Worm (Caenorhabditis elegans): ENCODE measurements around the gene ZK675.4.

The ZK675.4 gene

ce11 chrII:7940848-7941247, 29.7 kb downstream of the ZK675.4 start, which contains the start of gene ZK669.3:
ZK669.3 (plus strand) TSS chrII:7941148.
- no peak for TF ChIP-seq ref-1 (GFP tag; conservative IDR thresholded peaks at IDR 0.05)
- no peak for TF ChIP-seq ztf-29 (GFP tag; IDR thresholded peaks at IDR 0.05)
- TF ChIP-seq klf-2 (GFP tag; conservative IDR thresholded peaks at IDR 0.05), result no peak
- TF ChIP-seq T22C8.4 (GFP tag; IDR thresholded peaks at IDR 0.05), result no peak
- TF ChIP-seq ztf-23 (GFP tag; IDR thresholded peaks at IDR 0.05), result no peak
- TF ChIP-seq cog-1 (tag; optimal IDR thresholded peaks at IDR 0.05), result no peak
- no peak for TF ChIP-seq flt-1 (GFP tag; IDR thresholded peaks at IDR 0.05)
- no peak for TF ChIP-seq med-1 (GFP tag; optimal IDR thresholded peaks at IDR 0.05; ENCODE audit: insufficient read depth)
- no peak for TF ChIP-seq tab-1 (GFP tag; IDR thresholded peaks at IDR 0.05)

- no peak for TF ChIP-seq T22C8.4 (GFP tag; IDR thresholded peaks at IDR 0.05)
- TF ChIP-seq ref-1 (GFP tag; conservative IDR thresholded peaks at IDR 0.05), result no peak
- no peak for TF ChIP-seq tab-1 (GFP tag; IDR thresholded peaks at IDR 0.05)
- no peak for TF ChIP-seq flt-1 (GFP tag; IDR thresholded peaks at IDR 0.05)
- TF ChIP-seq ztf-23 (GFP tag; IDR thresholded peaks at IDR 0.05), result no peak
- TF ChIP-seq klf-2 (GFP tag; conservative IDR thresholded peaks at IDR 0.05), result no peak
- no peak for TF ChIP-seq med-1 (GFP tag; optimal IDR thresholded peaks at IDR 0.05; ENCODE audit: insufficient read depth)
Observed at ce11 chrII:7944333-7944744, 33.2 kb downstream of the ZK675.4 start.

ce11 chrII:7945168-7945567, 34.1 kb downstream of the ZK675.4 start, which contains the start of gene dbt-1:
dbt-1 (minus strand) TSS chrII:7945206.
- no peak for TF ChIP-seq ref-1 (GFP tag; conservative IDR thresholded peaks at IDR 0.05)
- TF ChIP-seq tab-1 (GFP tag; IDR thresholded peaks at IDR 0.05), result no peak
- peak; percentile 21 for TF ChIP-seq cog-1 (tag; optimal IDR thresholded peaks at IDR 0.05)
- no peak for TF ChIP-seq T22C8.4 (GFP tag; IDR thresholded peaks at IDR 0.05)
- no peak for TF ChIP-seq flt-1 (GFP tag; IDR thresholded peaks at IDR 0.05)

- TF ChIP-seq cog-1 (tag; optimal IDR thresholded peaks at IDR 0.05) (no peak), ztf-23 (GFP tag; IDR thresholded peaks at IDR 0.05) (no peak), ztf-29 (GFP tag; IDR thresholded peaks at IDR 0.05) (no peak), flt-1 (GFP tag; IDR thresholded peaks at IDR 0.05) (no peak), ref-1 (GFP tag; conservative IDR thresholded peaks at IDR 0.05) (no peak), klf-2 (GFP tag; conservative IDR thresholded peaks at IDR 0.05) (no peak), T22C8.4 (GFP tag; IDR thresholded peaks at IDR 0.05) (no peak), med-1 (GFP tag; optimal IDR thresholded peaks at IDR 0.05; ENCODE audit: insufficient read depth) (no peak), tab-1 (GFP tag; IDR thresholded peaks at IDR 0.05) (no peak)
Observed at ce11 chrII:7946830-7947425, 35.8 kb downstream of the ZK675.4 start, which contains the start of gene ZK669.5. ZK669.5 (minus strand) TSS chrII:7946880.

- TF ChIP-seq med-1 (GFP tag; optimal IDR thresholded peaks at IDR 0.05; ENCODE audit: insufficient read depth) (no peak), ref-1 (GFP tag; conservative IDR thresholded peaks at IDR 0.05) (no peak), cog-1 (tag; optimal IDR thresholded peaks at IDR 0.05) (no peak), T22C8.4 (GFP tag; IDR thresholded peaks at IDR 0.05) (no peak), ztf-29 (GFP tag; IDR thresholded peaks at IDR 0.05) (no peak), tab-1 (GFP tag; IDR thresholded peaks at IDR 0.05) (no peak), ztf-23 (GFP tag; IDR thresholded peaks at IDR 0.05) (no peak), flt-1 (GFP tag; IDR thresholded peaks at IDR 0.05) (no peak), klf-2 (GFP tag; conservative IDR thresholded peaks at IDR 0.05) (no peak)
Observed at ce11 chrII:7948278-7948677, 37.2 kb downstream of the ZK675.4 start.

ce11 chrII:7955548-7955947, 44.4 kb downstream of the ZK675.4 start:
- TF ChIP-seq ref-1 (GFP tag; conservative IDR thresholded peaks at IDR 0.05) (no peak), cog-1 (tag; optimal IDR thresholded peaks at IDR 0.05) (no peak), flt-1 (GFP tag; IDR thresholded peaks at IDR 0.05) (no peak), ztf-23 (GFP tag; IDR thresholded peaks at IDR 0.05) (no peak), tab-1 (GFP tag; IDR thresholded peaks at IDR 0.05) (no peak), klf-2 (GFP tag; conservative IDR thresholded peaks at IDR 0.05) (no peak)

ce11 chrII:7958544-7958943, 47.4 kb downstream of the ZK675.4 start, which contains the start of gene C04H4.1:
C04H4.1 (plus strand) TSS chrII:7958844.
- no peak for TF ChIP-seq flt-1 (GFP tag; IDR thresholded peaks at IDR 0.05)
- TF ChIP-seq ztf-29 (GFP tag; IDR thresholded peaks at IDR 0.05), result no peak
- TF ChIP-seq med-1 (GFP tag; optimal IDR thresholded peaks at IDR 0.05; ENCODE audit: insufficient read depth), result no peak

Data from whole organism, midembryonic.